Worm (Caenorhabditis elegans) whole organism, young adult: ENCODE results near the gene R151.8.

ENCODE experiments used
- D2030.7 ChIP-seq: fragments of 200-800 bp; sonication (Bioruptor generic); IDR thresholded peaks from 2 replicates; pipeline ENCODE4 v1.3.6; 2022; ENCODE audit warnings: missing genetic modification reagents, missing genetic modification characterization, missing compliant biosample characterization
- F52B5.7 ChIP-seq: sonication (generic microtip); optimal IDR thresholded peaks from 2 replicates; lab custom pipeline; 2016; ENCODE audit warnings: mild to moderate bottlenecking, missing genetic modification characterization, missing compliant biosample characterization
- F57A8.1 ChIP-seq: fragments of 200-800 bp; sonication (Bioruptor generic); optimal IDR thresholded peaks from 2 replicates; lab custom pipeline; 2018; ENCODE audit warnings: mild to moderate bottlenecking, missing genetic modification characterization, moderate library complexity, missing compliant biosample characterization
- F57C9.4 ChIP-seq: sonication (generic microtip); optimal IDR thresholded peaks from 2 replicates; lab custom pipeline; 2017; ENCODE audit warnings: mild to moderate bottlenecking, missing genetic modification characterization, missing compliant biosample characterization
- T26A5.8 ChIP-seq: sonication (generic microtip); optimal IDR thresholded peaks from 2 replicates; lab custom pipeline; 2016; ENCODE audit warnings: missing genetic modification characterization, missing compliant biosample characterization
- Y79H2A.3 ChIP-seq: fragments of 200-800 bp; sonication (Bioruptor generic); conservative IDR thresholded peaks from 2 replicates; pipeline ENCODE4 v1.3.6; 2022; ENCODE audit warnings: missing genetic modification reagents, missing genetic modification characterization, missing compliant biosample characterization
- ama-1 ChIP-seq, 3 experiments: fragments of 150-350 bp in 1 of 3; sonication (generic microtip) in 2 of 3; optimal IDR thresholded peaks; 2 replicates each; lab custom pipeline; 2014 to 2018; ENCODE audit warnings: missing biosample characterization in 2 of 3, missing genetic modification characterization in 2 of 3, missing genetic modification reagents in 2 of 3
- aptf-2 ChIP-seq: fragments of 200-800 bp; sonication (Bioruptor generic); conservative IDR thresholded peaks from 2 replicates; pipeline ENCODE4 v1.3.6; 2022; ENCODE audit warnings: missing genetic modification reagents, missing genetic modification characterization, missing compliant biosample characterization
- aptf-3 ChIP-seq: fragments of 200-800 bp; sonication (Bioruptor generic); IDR thresholded peaks from 2 replicates; pipeline ENCODE4 v1.3.6; 2022; ENCODE audit warnings: missing genetic modification characterization, missing compliant biosample characterization
- attf-5 ChIP-seq: fragments of 200-800 bp; sonication (Bioruptor generic); optimal IDR thresholded peaks from 2 replicates; lab custom pipeline; 2018; ENCODE audit warnings: mild to moderate bottlenecking, missing genetic modification characterization, missing compliant biosample characterization
- attf-6 ChIP-seq: fragments of 200-800 bp; sonication (Bioruptor generic); IDR thresholded peaks from 2 replicates; pipeline ENCODE4 v1.3.6; 2022; ENCODE audit warnings: missing genetic modification reagents, missing genetic modification characterization, missing compliant biosample characterization
- cebp-2 ChIP-seq: fragments of 200-800 bp; sonication (Bioruptor generic); IDR thresholded peaks from 2 replicates; pipeline ENCODE4 v1.3.6; 2022; ENCODE audit warnings: missing genetic modification characterization, missing compliant biosample characterization
- ceh-27 ChIP-seq: fragments of 200-800 bp; sonication (Bioruptor generic); optimal IDR thresholded peaks from 2 replicates; lab custom pipeline; 2018; ENCODE audit warnings: mild to moderate bottlenecking, missing genetic modification characterization, moderate library complexity, missing compliant biosample characterization
- ceh-40 ChIP-seq: fragments of 200-800 bp; sonication (Bioruptor generic); IDR thresholded peaks from 2 replicates; pipeline ENCODE4 v1.3.6; 2022; ENCODE audit warnings: missing genetic modification characterization, missing compliant biosample characterization
- die-1 ChIP-seq: sonication (generic microtip); optimal IDR thresholded peaks from 2 replicates; lab custom pipeline; 2016; ENCODE audit warnings: missing genotype, mild to moderate bottlenecking, missing genetic modification characterization, missing compliant biosample characterization
- dpff-1 ChIP-seq: sonication (generic microtip); optimal IDR thresholded peaks from 2 replicates; lab custom pipeline; 2017; ENCODE audit warnings: mild to moderate bottlenecking, missing genetic modification characterization, missing compliant biosample characterization
- efl-1 ChIP-seq: fragments of 150-350 bp; optimal IDR thresholded peaks from 2 replicates; lab custom pipeline; 2014; ENCODE audit warnings: missing biosample characterization, missing genetic modification reagents, missing genetic modification characterization
- ets-4 ChIP-seq: fragments of 200-800 bp; sonication (Bioruptor generic); optimal IDR thresholded peaks from 2 replicates; lab custom pipeline; 2018; ENCODE audit warnings: mild to moderate bottlenecking, missing genetic modification characterization, missing compliant biosample characterization
- hmg-1.2 ChIP-seq: fragments of 200-800 bp; sonication (Bioruptor generic); IDR thresholded peaks from 2 replicates; pipeline ENCODE4 v1.3.6; 2022; ENCODE audit warnings: missing genetic modification reagents, missing genetic modification characterization, missing compliant biosample characterization
- hrde-1 ChIP-seq: sonication (generic microtip); optimal IDR thresholded peaks from 2 replicates; lab custom pipeline; 2016; ENCODE audit warnings: missing genetic modification characterization, mild to moderate bottlenecking, missing compliant biosample characterization, moderate library complexity, missing genotype, missing genetic modification reagents, borderline replicate concordance
- hsf-1 ChIP-seq: fragments of 200-800 bp; sonication (Bioruptor generic); IDR thresholded peaks from 2 replicates; pipeline ENCODE4 v1.3.6; 2022; ENCODE audit warnings: missing genetic modification reagents, missing genetic modification characterization, missing compliant biosample characterization
- let-526 ChIP-seq: fragments of 200-800 bp; sonication (Bioruptor generic); IDR thresholded peaks from 2 replicates; pipeline ENCODE4 v1.3.6; 2022; ENCODE audit warnings: missing genetic modification reagents, missing genetic modification characterization, missing compliant biosample characterization
- lin-35 ChIP-seq, 3 experiments: fragments of 150-350 bp in 2 of 3; sonication (generic microtip) in 1 of 3; optimal IDR thresholded peaks; 2 replicates each; lab custom pipeline; 2014 to 2018; ENCODE audit warnings: missing biosample characterization in 3 of 3, missing genetic modification characterization in 3 of 3, missing genetic modification reagents in 3 of 3
- lsy-27 ChIP-seq: sonication (generic microtip); optimal IDR thresholded peaks from 2 replicates; lab custom pipeline; 2017; ENCODE audit warnings: missing genetic modification characterization, mild to moderate bottlenecking, missing compliant biosample characterization, antibody characterized with exemption, missing genotype, borderline replicate concordance; ENCODE audit not compliant: insufficient read depth
- madf-3 ChIP-seq: fragments of 200-800 bp; sonication (Bioruptor generic); IDR thresholded peaks from 2 replicates; pipeline ENCODE4 v1.3.6; 2022; ENCODE audit warnings: missing genetic modification reagents, missing genetic modification characterization, missing compliant biosample characterization
- mxl-1 ChIP-seq: sonication (generic microtip); optimal IDR thresholded peaks from 2 replicates; lab custom pipeline; 2016; ENCODE audit warnings: missing genetic modification characterization, missing compliant biosample characterization
- nfya-2 ChIP-seq: fragments of 200-800 bp; sonication (Bioruptor generic); IDR thresholded peaks from 2 replicates; pipeline ENCODE4 v1.3.6; 2022; ENCODE audit warnings: missing genetic modification reagents, missing genetic modification characterization, missing compliant biosample characterization
- nhr-80 ChIP-seq: sonication (generic microtip); optimal IDR thresholded peaks from 2 replicates; lab custom pipeline; 2016; ENCODE audit warnings: missing genetic modification characterization, missing compliant biosample characterization
- pbrm-1 ChIP-seq: fragments of 200-800 bp; sonication (Bioruptor generic); IDR thresholded peaks from 2 replicates; pipeline ENCODE4 v1.3.6; 2022; ENCODE audit warnings: missing genetic modification reagents, missing genetic modification characterization, missing compliant biosample characterization
- rec-8 ChIP-seq, 2 experiments: sonication (generic microtip); optimal IDR thresholded peaks; 2 replicates each; lab custom pipeline; 2016; ENCODE audit warnings: mild to moderate bottlenecking in 2 of 2, missing genetic modification characterization in 2 of 2, missing genetic modification reagents in 2 of 2, missing genotype in 2 of 2, missing biosample characterization in 1 of 2, missing compliant biosample characterization in 1 of 2, moderate library complexity in 1 of 2
- sdz-38 ChIP-seq: sonication (generic microtip); optimal IDR thresholded peaks from 2 replicates; lab custom pipeline; 2016; ENCODE audit warnings: missing genotype, missing genetic modification characterization, missing compliant biosample characterization
- snpc-3.4 ChIP-seq: sonication (generic microtip); optimal IDR thresholded peaks from 2 replicates; lab custom pipeline; 2017; ENCODE audit warnings: missing genetic modification characterization, mild to moderate bottlenecking, missing compliant biosample characterization, antibody characterized with exemption, moderate library complexity, missing genotype, missing genetic modification reagents
- somi-1 ChIP-seq: fragments of 200-800 bp; sonication (Bioruptor generic); optimal IDR thresholded peaks from 2 replicates; lab custom pipeline; 2018; ENCODE audit warnings: mild to moderate bottlenecking, missing genetic modification characterization, missing compliant biosample characterization
- sptf-2 ChIP-seq: fragments of 200-800 bp; sonication (Bioruptor generic); optimal IDR thresholded peaks from 2 replicates; lab custom pipeline; 2018; ENCODE audit warnings: mild to moderate bottlenecking, missing genetic modification characterization, missing compliant biosample characterization
- tbp1 ChIP-seq: fragments of 200-800 bp; sonication (Bioruptor generic); optimal IDR thresholded peaks from 2 replicates; lab custom pipeline; 2018; ENCODE audit warnings: mild to moderate bottlenecking, missing genetic modification characterization, missing compliant biosample characterization
- xnd-1 ChIP-seq: sonication (generic microtip); optimal IDR thresholded peaks from 2 replicates; lab custom pipeline; 2016; ENCODE audit warnings: missing genotype, missing genetic modification reagents, missing genetic modification characterization, missing compliant biosample characterization
- ztf-28 ChIP-seq: fragments of 200-800 bp; sonication (Bioruptor generic); IDR thresholded peaks from 2 replicates; pipeline ENCODE4 v1.3.6; 2022; ENCODE audit warnings: missing genetic modification reagents, missing genetic modification characterization, missing compliant biosample characterization
- ztf-3 ChIP-seq: fragments of 200-800 bp; sonication (Bioruptor generic); optimal IDR thresholded peaks from 2 replicates; lab custom pipeline; 2018; ENCODE audit warnings: mild to moderate bottlenecking, missing genetic modification characterization, missing compliant biosample characterization

Gene R151.8

DNA sequence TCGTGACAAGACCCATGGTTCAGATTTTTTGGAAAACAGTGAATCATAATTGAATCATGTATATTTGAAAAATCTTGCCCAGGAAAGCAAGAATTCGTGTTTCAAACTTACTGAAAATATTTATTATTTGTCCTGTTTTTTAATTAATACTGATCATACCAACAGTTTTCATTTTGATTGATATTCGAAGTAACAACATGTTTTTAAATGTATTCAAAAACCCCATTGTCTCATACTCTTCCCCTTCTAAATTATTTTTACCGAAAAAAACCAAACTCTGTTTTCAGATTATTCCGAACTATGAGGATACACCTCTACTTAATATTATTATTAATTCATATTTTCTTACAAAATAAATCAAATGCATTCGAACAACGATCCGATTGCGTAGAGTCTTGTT is 13.4 kb downstream of the R151.8 start, which contains the start of gene R151.1:
R151.1 (plus strand) TSS at position 301 of the 400 bp plus-strand sequence.
- TF ChIP-seq attf-6 (GFP tag; lab: Robert Waterston, UW) (no peak), ztf-3 (GFP tag; lab: Kevin White, UChicago) (no peak), pbrm-1 (GFP tag; lab: Robert Waterston, UW) (no peak), sptf-2 (GFP tag; lab: Kevin White, UChicago) (no peak), cebp-2 (no peak), die-1 (tag; lab: Kevin White, UChicago) (no peak), madf-3 (no peak), efl-1 (GFP tag; lab: Kevin White, UChicago) (no peak), hmg-1.2 (GFP tag; lab: Robert Waterston, UW) (no peak), sdz-38 (no peak), tbp1 (no peak), somi-1 (GFP tag; lab: Kevin White, UChicago) (no peak)

DNA sequence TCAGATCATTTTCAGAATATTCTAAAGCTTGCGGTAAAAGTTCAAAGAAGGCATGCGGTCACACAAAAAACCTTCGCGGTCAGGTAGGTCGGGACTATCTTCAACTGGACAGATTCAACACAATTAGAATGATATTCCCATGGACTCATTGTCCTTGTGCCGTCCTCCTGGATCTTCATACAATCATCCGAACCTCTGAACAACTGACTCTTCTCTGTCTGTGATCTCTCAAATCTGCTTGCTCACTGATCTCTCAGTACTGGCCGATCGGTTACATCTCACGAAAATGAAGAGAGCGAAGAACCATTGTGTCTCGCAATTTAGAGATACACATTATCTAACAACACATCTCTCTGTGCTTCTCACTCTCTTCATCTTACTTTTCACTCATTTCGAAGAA is 14.1 kb downstream of the R151.8 start:
- no peak for TF ChIP-seq hrde-1 (tag; lab: Kevin White, UChicago)
- no peak for TF ChIP-seq T26A5.8 (tag; lab: Kevin White, UChicago)
- TF ChIP-seq F52B5.7: no peak
- no peak for TF ChIP-seq ceh-40 (GFP tag; lab: Robert Waterston, UW)
- TF ChIP-seq Y79H2A.3: no peak
- no peak for TF ChIP-seq nfya-2
- TF ChIP-seq hsf-1 (GFP tag; lab: Robert Waterston, UW): no peak
- TF ChIP-seq F57A8.1: no peak
- TF ChIP-seq attf-5 (GFP tag; lab: Kevin White, UChicago): no peak
- no peak for TF ChIP-seq F57C9.4 (tag; lab: Kevin White, UChicago)
- TF ChIP-seq xnd-1 (tag; lab: Kevin White, UChicago): no peak
- no peak for TF ChIP-seq aptf-2 (GFP tag; lab: Robert Waterston, UW)
- TF ChIP-seq ztf-28: no peak
- TF ChIP-seq mxl-1 (tag; lab: Kevin White, UChicago): no peak
- TF ChIP-seq snpc-3.4 (tag; lab: Kevin White, UChicago): no peak
- no peak for TF ChIP-seq ceh-27
- TF ChIP-seq ama-1 (optimal IDR thresholded peaks at IDR 0.05; lab: Kevin White, UChicago): no peak
- TF ChIP-seq ama-1 (GFP tag; optimal IDR thresholded peaks at IDR 0.05; lab: Kevin White, UChicago): no peak
- TF ChIP-seq let-526 (GFP tag; lab: Robert Waterston, UW): no peak

DNA sequence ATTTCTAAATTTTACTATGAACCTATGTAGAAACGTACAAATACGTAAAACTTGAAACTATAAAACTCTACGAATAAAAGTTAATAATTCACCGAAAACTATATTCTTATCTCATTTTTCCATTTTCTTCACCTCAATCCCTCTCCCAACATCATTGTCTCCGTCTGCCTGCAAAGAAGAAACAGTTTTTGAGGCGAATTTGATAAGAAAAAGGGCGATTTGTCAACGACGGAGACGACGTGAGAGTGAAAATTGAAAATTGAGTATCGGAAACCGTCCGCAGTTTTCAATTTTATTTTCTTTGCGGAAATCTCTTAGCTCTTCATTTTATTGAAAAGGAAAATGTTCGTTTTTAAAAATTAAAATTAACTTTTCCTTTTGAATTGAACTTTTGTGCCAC is 17.6 kb downstream of the R151.8 start:
- TF ChIP-seq rec-8 (tag; optimal IDR thresholded peaks at IDR 0.05; lab: Kevin White, UChicago) (no peak), ets-4 (no peak), aptf-3 (GFP tag; lab: Robert Waterston, UW) (no peak), lin-35 (GFP tag; optimal IDR thresholded peaks at IDR 0.05; lab: Kevin White, UChicago) (no peak), lsy-27 (tag; lab: Kevin White, UChicago) (no peak), dpff-1 (no peak), nhr-80 (peak; percentile 50), D2030.7 (no peak), hrde-1 (tag; lab: Kevin White, UChicago) (no peak)
